Worm (Caenorhabditis elegans) whole organism, L3 larva: ENCODE data around the gene K01B6.4.

Source experiments
- aly-2 ChIP-seq: fragments of 150-350 bp; optimal IDR thresholded peaks from 2 replicates; lab custom pipeline; 2014; ENCODE audit warnings: missing biosample characterization, missing genetic modification characterization
- ceh-16 ChIP-seq: sonication (generic microtip); optimal IDR thresholded peaks from 2 replicates; lab custom pipeline; 2017; ENCODE audit warnings: missing biosample characterization, missing genetic modification characterization
- ceh-82 ChIP-seq: fragments of 150-350 bp; optimal IDR thresholded peaks from 2 replicates; lab custom pipeline; 2014; ENCODE audit warnings: missing biosample characterization, missing genetic modification characterization
- ceh-9 ChIP-seq: sonication (generic microtip); optimal IDR thresholded peaks from 2 replicates; lab custom pipeline; 2018; ENCODE audit warnings: missing biosample characterization, missing genetic modification characterization
- lin-39 ChIP-seq: fragments of 150-350 bp; optimal IDR thresholded peaks from 2 replicates; lab custom pipeline; 2018; ENCODE audit warnings: missing biosample characterization, missing genetic modification reagents, missing genetic modification characterization
- nhr-11 ChIP-seq: fragments of 150-350 bp; optimal IDR thresholded peaks from 2 replicates; lab custom pipeline; 2014; ENCODE audit warnings: missing biosample characterization, missing genetic modification characterization
- skn-1 ChIP-seq: fragments of 150-350 bp; optimal IDR thresholded peaks from 2 replicates; lab custom pipeline; 2014; ENCODE audit warnings: missing biosample characterization, missing genetic modification characterization
- unc-62 ChIP-seq: fragments of 150-350 bp; sonication (generic microtip); optimal IDR thresholded peaks from 4 replicates; lab custom pipeline; 2014; ENCODE audit warnings: missing biosample characterization, missing genetic modification reagents, missing genetic modification characterization

DNA sequence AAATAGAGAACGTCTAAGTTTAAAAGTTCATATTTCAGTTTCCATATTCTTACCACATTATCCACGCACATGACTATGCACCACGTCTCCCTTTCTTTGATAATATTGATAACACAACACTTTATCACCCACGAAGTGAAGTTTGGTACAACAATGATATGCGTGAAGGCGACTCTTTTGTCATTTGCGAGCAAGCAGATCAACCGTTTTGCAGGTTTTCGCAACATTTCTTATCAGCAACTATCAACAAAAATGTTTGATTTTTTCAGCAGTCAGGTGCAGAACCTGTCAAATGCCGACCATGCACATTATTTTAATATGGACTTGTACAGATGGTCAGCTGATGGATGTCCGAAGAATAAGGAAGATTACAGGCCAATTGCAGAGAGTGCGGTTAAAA is 29.3 kb upstream of the K01B6.4 start:
- TF ChIP-seq skn-1 (tag; lab: Kevin White, UChicago) (no peak), ceh-9 (no peak), unc-62 (GFP tag; lab: Kevin White, UChicago) (no peak), ceh-16 (no peak), nhr-11 (no peak), ceh-82 (tag; lab: Kevin White, UChicago) (no peak), lin-39 (tag; lab: Kevin White, UChicago) (no peak), aly-2 (tag; lab: Kevin White, UChicago) (no peak)
